Worm (Caenorhabditis elegans) whole organism, young adult: ENCODE results near the gene C08D8.7.

Experiments
- ztf-28 ChIP-seq: fragments of 200-800 bp; sonication (Bioruptor generic); IDR thresholded peaks from 2 replicates; pipeline ENCODE4 v1.3.6; 2022; ENCODE audit warnings: missing genetic modification reagents, missing genetic modification characterization, missing compliant biosample characterization
- ztf-3 ChIP-seq: fragments of 200-800 bp; sonication (Bioruptor generic); optimal IDR thresholded peaks from 2 replicates; lab custom pipeline; 2018; ENCODE audit warnings: mild to moderate bottlenecking, missing genetic modification characterization, missing compliant biosample characterization

- TF ChIP-seq ztf-3 (GFP tag; lab: Kevin White, UChicago) (no peak), ztf-28 (GFP tag; lab: Robert Waterston, UW) (no peak)
These were observed 38.2 kb downstream of the C08D8.7 start, which contains the start of gene F52E1.5 for ce11 chrV:8379206-8379605.
